Worm (Caenorhabditis elegans) whole organism, midembryonic: ENCODE measurements around the gene zipt-3.

ENCODE experiments used
- T22C8.4 ChIP-seq: fragments of 200-800 bp; sonication (Bioruptor generic); IDR thresholded peaks from 2 replicates; pipeline ENCODE4 v1.3.6; 2022; ENCODE audit warnings: missing genetic modification characterization, missing compliant biosample characterization
- cog-1 ChIP-seq: sonication (generic microtip); optimal IDR thresholded peaks from 2 replicates; lab custom pipeline; 2016; ENCODE audit warnings: missing genetic modification characterization, missing compliant biosample characterization
- flt-1 ChIP-seq: fragments of 200-800 bp; sonication (Bioruptor generic); IDR thresholded peaks from 2 replicates; pipeline ENCODE4 v1.3.6; 2022; ENCODE audit warnings: missing genetic modification characterization, missing compliant biosample characterization
- klf-2 ChIP-seq: fragments of 200-800 bp; sonication (Bioruptor generic); conservative IDR thresholded peaks from 2 replicates; pipeline ENCODE4 v1.3.6; 2022; ENCODE audit warnings: missing genetic modification reagents, missing genetic modification characterization, missing compliant biosample characterization
- med-1 ChIP-seq: sonication (generic microtip); optimal IDR thresholded peaks from 2 replicates; lab custom pipeline; 2017; ENCODE audit warnings: missing genetic modification characterization, mild to moderate bottlenecking, missing compliant biosample characterization, antibody characterized with exemption, missing genetic modification reagents; ENCODE audit not compliant: insufficient read depth
- ref-1 ChIP-seq: fragments of 200-800 bp; sonication (Bioruptor generic); conservative IDR thresholded peaks from 2 replicates; pipeline ENCODE4 v1.3.6; 2022; ENCODE audit warnings: missing genetic modification reagents, missing genetic modification characterization, missing compliant biosample characterization
- tab-1 ChIP-seq: fragments of 200-800 bp; sonication (Bioruptor generic); IDR thresholded peaks from 2 replicates; pipeline ENCODE4 v1.3.6; 2022; ENCODE audit warnings: missing genetic modification characterization, missing compliant biosample characterization
- ztf-23 ChIP-seq: fragments of 200-800 bp; sonication (Bioruptor generic); IDR thresholded peaks from 2 replicates; pipeline ENCODE4 v1.3.6; 2022; ENCODE audit warnings: missing genetic modification reagents, missing genetic modification characterization, missing compliant biosample characterization
- ztf-29 ChIP-seq: fragments of 200-800 bp; sonication (Bioruptor generic); IDR thresholded peaks from 2 replicates; pipeline ENCODE4 v1.3.6; 2022; ENCODE audit warnings: missing genetic modification reagents, missing genetic modification characterization, missing compliant biosample characterization

The zipt-3 gene

DNA sequence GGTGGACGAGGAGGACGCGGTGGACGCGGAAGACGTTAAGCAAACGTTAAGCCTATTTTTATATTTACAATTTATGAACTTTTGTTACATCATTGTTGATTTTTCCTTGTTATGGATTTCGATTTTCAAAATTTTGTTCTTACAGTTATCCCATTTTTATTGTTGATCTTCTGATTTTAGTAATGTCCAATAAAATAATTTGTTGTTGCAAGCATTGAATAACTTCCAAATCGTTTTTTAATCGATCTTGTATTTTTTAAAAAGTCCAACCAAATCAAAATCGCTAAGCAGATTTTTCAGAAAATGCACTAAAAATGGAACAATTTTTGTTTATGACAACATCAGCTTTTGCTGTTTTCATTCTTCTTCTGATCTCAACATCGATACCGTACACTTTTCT is at the start of gene zipt-3:
Gene zipt-3 (plus strand): TSS at position 301 of the 400 bp plus-strand sequence.
- TF ChIP-seq tab-1 (GFP tag; lab: Robert Waterston, UW) (no peak), ref-1 (GFP tag; lab: Robert Waterston, UW) (no peak), T22C8.4 (GFP tag; lab: Robert Waterston, UW) (no peak), cog-1 (tag; lab: Kevin White, UChicago) (no peak), klf-2 (no peak)

- TF ChIP-seq T22C8.4 (GFP tag; lab: Robert Waterston, UW) (no peak), med-1 (no peak), flt-1 (no peak), ref-1 (GFP tag; lab: Robert Waterston, UW) (no peak), tab-1 (GFP tag; lab: Robert Waterston, UW) (no peak), ztf-23 (GFP tag; lab: Robert Waterston, UW) (no peak), ztf-29 (GFP tag; lab: Robert Waterston, UW) (no peak), klf-2 (no peak), cog-1 (tag; lab: Kevin White, UChicago) (no peak)
Measured at ce11 chrII:5668830-5669229, 49.1 kb upstream of the zipt-3 start, which contains the start of gene C25H3.7. Gene C25H3.7, minus strand, starts transcription at chrII:5668930.

DNA sequence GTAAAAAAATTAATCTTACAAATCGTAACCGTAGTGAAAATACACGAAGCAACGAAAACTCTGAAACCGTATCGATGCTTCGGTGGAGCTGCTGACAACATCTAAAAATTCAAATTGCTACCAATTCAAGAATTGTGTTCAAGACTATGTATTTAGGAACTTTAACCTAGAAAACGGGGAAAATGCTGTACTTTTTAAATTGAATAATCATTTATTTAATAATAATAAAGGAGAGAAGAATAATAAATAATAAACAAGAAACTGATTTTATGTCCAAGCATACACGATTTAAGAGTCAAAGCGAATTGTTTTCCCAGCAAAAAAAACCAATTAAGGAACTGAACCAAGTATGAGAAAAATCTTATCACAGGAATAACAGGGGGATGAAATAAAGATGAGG is 48.4 kb upstream of the zipt-3 start, which contains the start of gene C25H3.17:
Gene C25H3.17 (minus strand): TSS at position 101 of the 400 bp plus-strand sequence.
- TF ChIP-seq med-1, result no peak
- no peak for TF ChIP-seq flt-1
- no peak for TF ChIP-seq cog-1 (tag; lab: Kevin White, UChicago)
- no peak for TF ChIP-seq ztf-29 (GFP tag; lab: Robert Waterston, UW)
- TF ChIP-seq ztf-23 (GFP tag; lab: Robert Waterston, UW), result no peak
- TF ChIP-seq T22C8.4 (GFP tag; lab: Robert Waterston, UW), result no peak
- no peak for TF ChIP-seq tab-1 (GFP tag; lab: Robert Waterston, UW)
- no peak for TF ChIP-seq ref-1 (GFP tag; lab: Robert Waterston, UW)
- no peak for TF ChIP-seq klf-2

DNA sequence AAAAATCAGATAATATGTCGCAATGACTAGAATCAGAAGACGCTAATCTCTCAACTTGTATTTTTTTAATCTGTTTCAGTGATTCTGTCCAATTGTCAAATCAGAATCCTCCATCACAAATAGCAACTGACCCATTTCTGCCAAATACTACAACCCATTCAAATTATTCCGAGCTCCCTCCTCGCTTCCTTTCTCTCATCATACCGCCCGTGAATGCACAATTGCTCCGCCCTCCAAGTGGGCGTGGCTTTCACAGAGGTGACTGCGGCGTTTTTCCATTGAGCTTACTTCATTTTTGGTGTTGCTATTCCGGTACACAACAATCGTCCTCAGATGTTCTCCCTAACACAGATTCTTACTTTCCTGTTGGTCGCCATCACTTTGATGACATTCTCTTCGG is 37.2 kb upstream of the zipt-3 start, which contains the start of gene flp-27:
Gene flp-27 (plus strand): TSS at position 301 of the 400 bp plus-strand sequence.
- TF ChIP-seq ztf-29 (GFP tag; lab: Robert Waterston, UW) (no peak), klf-2 (no peak), med-1 (no peak), T22C8.4 (GFP tag; lab: Robert Waterston, UW) (no peak), tab-1 (GFP tag; lab: Robert Waterston, UW) (no peak), ref-1 (GFP tag; lab: Robert Waterston, UW) (no peak), cog-1 (tag; lab: Kevin White, UChicago) (no peak), ztf-23 (GFP tag; lab: Robert Waterston, UW) (no peak), flt-1 (no peak)

DNA sequence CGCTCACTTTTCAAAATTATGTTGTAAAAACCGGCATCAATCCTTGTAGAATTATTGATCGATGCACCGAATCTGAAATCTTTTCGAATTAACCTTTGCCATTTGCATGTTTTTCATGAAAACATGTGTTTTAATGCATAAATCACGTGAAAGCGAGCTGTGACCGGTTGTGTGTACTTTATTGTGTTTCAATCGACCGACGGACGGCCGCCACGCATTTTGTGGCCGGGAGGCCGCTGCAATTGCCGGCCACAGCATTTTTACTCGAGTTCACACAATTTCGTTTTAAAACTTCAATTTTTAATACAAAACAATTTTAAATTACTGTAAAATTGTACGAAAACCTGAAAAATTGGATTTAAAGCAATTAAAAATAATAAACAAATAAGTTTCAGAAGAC is 29.0 kb upstream of the zipt-3 start, which contains the start of gene C25H3.11:
Gene C25H3.11 (minus strand): TSS at position 82 of the 400 bp plus-strand sequence.
- no peak for TF ChIP-seq cog-1 (tag; lab: Kevin White, UChicago)
- TF ChIP-seq klf-2, result peak; percentile 46; the same call in 1 of the 2 replicates
- TF ChIP-seq ztf-23 (GFP tag; lab: Robert Waterston, UW), result no peak
- no peak for TF ChIP-seq ref-1 (GFP tag; lab: Robert Waterston, UW)
- no peak for TF ChIP-seq ztf-29 (GFP tag; lab: Robert Waterston, UW)
- no peak for TF ChIP-seq med-1

DNA sequence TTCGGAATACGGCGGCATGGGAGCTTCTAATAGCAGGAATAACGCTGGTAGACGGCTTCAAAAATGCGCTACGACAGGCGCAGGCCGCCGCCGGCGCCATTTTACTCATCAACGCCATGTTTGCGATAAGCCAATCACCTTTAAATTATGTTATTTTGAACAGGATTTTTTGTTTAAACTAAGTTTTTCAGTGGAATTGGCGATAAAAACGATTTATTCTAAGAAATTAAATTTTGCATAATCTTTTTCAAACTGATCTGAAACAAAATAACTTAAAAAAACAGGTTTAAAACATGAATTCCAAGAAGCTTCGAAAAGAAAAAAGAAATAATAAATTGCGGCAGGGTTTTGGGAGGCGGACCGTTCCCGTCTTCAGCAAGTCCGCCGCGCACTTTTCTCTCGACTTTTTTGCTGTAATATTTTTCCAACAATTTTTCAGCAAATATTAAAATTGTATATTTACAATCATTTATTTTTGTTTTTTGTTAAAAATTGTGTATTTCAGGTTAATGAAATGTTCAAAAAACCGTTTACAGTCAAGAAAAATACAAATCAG is 26.6 kb upstream of the zipt-3 start, which contains the start of the genes ndub-5 and eif-2D:
Gene ndub-5 (minus strand): TSS at position 138 of the 556 bp plus-strand sequence.
Gene eif-2D (plus strand): TSS at position 506 of the 556 bp plus-strand sequence.
- TF ChIP-seq ztf-23 (GFP tag; lab: Robert Waterston, UW) (no peak), ref-1 (GFP tag; lab: Robert Waterston, UW) (no peak), cog-1 (tag; lab: Kevin White, UChicago) (no peak), ztf-29 (GFP tag; lab: Robert Waterston, UW) (no peak), med-1 (no peak), flt-1 (no peak), T22C8.4 (GFP tag; lab: Robert Waterston, UW) (no peak), klf-2 (no peak), tab-1 (GFP tag; lab: Robert Waterston, UW) (no peak)

ce11 chrII:5693893-5694292 is 24.0 kb upstream of the zipt-3 start, which contains the start of gene C25H3.3:
Gene C25H3.3, plus strand, starts transcription at chrII:5694193.
- TF ChIP-seq flt-1, result no peak
- TF ChIP-seq ztf-29 (GFP tag; lab: Robert Waterston, UW), result no peak
- no peak for TF ChIP-seq tab-1 (GFP tag; lab: Robert Waterston, UW)
- no peak for TF ChIP-seq med-1
- TF ChIP-seq ref-1 (GFP tag; lab: Robert Waterston, UW), result no peak
- no peak for TF ChIP-seq cog-1 (tag; lab: Kevin White, UChicago)

ce11 chrII:5694798-5695197 is 23.1 kb upstream of the zipt-3 start, which contains the start of gene C25H3.14:
Gene C25H3.14, plus strand, starts transcription at chrII:5695098.
- TF ChIP-seq flt-1 (no peak), ztf-29 (GFP tag; lab: Robert Waterston, UW) (no peak), ref-1 (GFP tag; lab: Robert Waterston, UW) (no peak), T22C8.4 (GFP tag; lab: Robert Waterston, UW) (no peak), cog-1 (tag; lab: Kevin White, UChicago) (no peak), ztf-23 (GFP tag; lab: Robert Waterston, UW) (no peak), tab-1 (GFP tag; lab: Robert Waterston, UW) (no peak), med-1 (no peak), klf-2 (no peak)

- no peak for TF ChIP-seq ref-1 (GFP tag; lab: Robert Waterston, UW)
- TF ChIP-seq T22C8.4 (GFP tag; lab: Robert Waterston, UW), result no peak
- no peak for TF ChIP-seq med-1
- TF ChIP-seq cog-1 (tag; lab: Kevin White, UChicago), result no peak
- TF ChIP-seq ztf-29 (GFP tag; lab: Robert Waterston, UW), result no peak
- TF ChIP-seq ztf-23 (GFP tag; lab: Robert Waterston, UW), result no peak
- TF ChIP-seq flt-1, result no peak
- TF ChIP-seq tab-1 (GFP tag; lab: Robert Waterston, UW), result no peak
- TF ChIP-seq klf-2, result no peak
Measured at ce11 chrII:5696218-5696617, 21.7 kb upstream of the zipt-3 start.
